1 fruit fly cellular context compared by ENCODE assay signal in the genomic region with DNA sequence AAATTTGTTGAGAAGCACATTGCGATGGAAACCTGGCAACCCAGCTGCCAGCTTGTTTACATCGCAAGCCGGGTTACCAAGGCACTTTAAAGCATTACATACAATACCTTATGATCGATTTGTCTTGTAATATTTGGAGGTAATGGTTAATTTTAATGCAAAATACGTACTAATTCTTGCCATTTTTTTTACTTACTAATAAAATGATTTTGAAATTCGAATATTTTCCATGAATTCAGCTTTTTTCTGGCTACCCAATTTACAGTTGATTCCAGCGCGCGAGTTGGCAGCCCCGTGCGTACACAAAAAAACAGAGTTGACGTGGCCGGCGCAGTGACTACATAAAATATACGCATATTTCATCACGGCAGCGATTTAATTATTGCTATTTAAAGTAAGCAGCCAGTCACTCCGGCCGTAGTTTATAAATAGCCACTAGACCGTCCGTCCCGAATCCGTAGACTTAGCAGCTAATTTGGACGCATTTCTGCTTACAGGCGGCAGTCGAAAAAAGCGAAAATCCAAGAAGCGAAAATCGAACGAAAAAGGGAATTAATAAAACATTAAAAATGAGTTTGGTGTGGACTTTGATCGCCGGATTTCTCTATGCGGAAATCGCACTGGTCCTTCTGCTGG.
TF ChIP-seq lines count a peak whose summit lies in the region.

A gene (minus strand): TSS at position 270 of the 636 bp plus-strand sequence.
A gene (plus strand): TSS at position 310 of the 636 bp plus-strand sequence.

TF ChIP-seq in whole organism, embryonic, 481 proteins besides CTCF, POLR2A, EP300 and RAD21 (continued from another document and continues in another):
- peak; percentile 97 for TF ChIP-seq CG4617 (GFP tag; optimal IDR thresholded peaks at IDR 0.05; lab: Kevin White, UChicago; ENCODE audit: borderline replicate concordance)
- no peak for TF ChIP-seq sc (optimal IDR thresholded peaks at IDR 0.05; lab: Kevin White, UChicago)
- peak; percentile 69 for TF ChIP-seq sc (GFP tag; optimal IDR thresholded peaks at IDR 0.05; lab: Kevin White, UChicago)
- TF ChIP-seq BEAF-32 (GFP tag; optimal IDR thresholded peaks at IDR 0.05; lab: Kevin White, UChicago): peak; percentile 59
- peak; percentile 62 for TF ChIP-seq CG12071 (GFP tag; optimal IDR thresholded peaks at IDR 0.05; lab: Kevin White, UChicago)
- no peak for TF ChIP-seq CG4360 (GFP tag; IDR thresholded peaks at IDR 0.05; lab: Robert Waterston, UW)
- TF ChIP-seq chinmo (GFP tag; IDR thresholded peaks at IDR 0.05; lab: Robert Waterston, UW; ENCODE audit: partially characterized antibody): no peak
- TF ChIP-seq dimm (GFP tag; IDR thresholded peaks at IDR 0.05; lab: Robert Waterston, UW): peak; percentile 61; the same call in 1 of the 2 replicates
- TF ChIP-seq Dip3 (GFP tag; optimal IDR thresholded peaks at IDR 0.05; lab: Kevin White, UChicago): peak; percentile 92
- peak; percentile 89 for TF ChIP-seq da (GFP tag; optimal IDR thresholded peaks at IDR 0.05; lab: Kevin White, UChicago)
- no peak for TF ChIP-seq CG7745 (tag; optimal IDR thresholded peaks at IDR 0.05; lab: Kevin White, UChicago)
- TF ChIP-seq CG13775 (GFP tag; optimal IDR thresholded peaks at IDR 0.05; lab: Kevin White, UChicago): peak; percentile 89
- peak; percentile 83 for TF ChIP-seq al (GFP tag; IDR thresholded peaks at IDR 0.05; lab: Robert Waterston, UW)
- TF ChIP-seq Sin3A (optimal IDR thresholded peaks at IDR 0.05; lab: Kevin White, UChicago): peak; percentile 97
- peak; percentile 33 for TF ChIP-seq CG10431 (GFP tag; optimal IDR thresholded peaks at IDR 0.05; lab: Kevin White, UChicago)
- TF ChIP-seq lilli (GFP tag; optimal IDR thresholded peaks at IDR 0.05; lab: Kevin White, UChicago): peak; percentile 97
- TF ChIP-seq CG7963 (GFP tag; IDR thresholded peaks at IDR 0.05; lab: Robert Waterston, UW; ENCODE audit: partially characterized antibody): no peak
- TF ChIP-seq slou (GFP tag; optimal IDR thresholded peaks at IDR 0.05; lab: Kevin White, UChicago): peak; percentile 86
- peak; percentile 82 for TF ChIP-seq CG17385 (GFP tag; optimal IDR thresholded peaks at IDR 0.05; lab: Kevin White, UChicago)
- TF ChIP-seq sens (GFP tag; lab: Kevin White, UChicago): peak; percentile 99
- TF ChIP-seq bigmax (GFP tag; optimal IDR thresholded peaks at IDR 0.05; lab: Kevin White, UChicago): peak; percentile 34
- TF ChIP-seq CG6854 (GFP tag; optimal IDR thresholded peaks at IDR 0.05; lab: Kevin White, UChicago): peak; percentile 70
- peak; percentile 85 for TF ChIP-seq CG1792 (GFP tag; optimal IDR thresholded peaks at IDR 0.05; lab: Kevin White, UChicago)
- TF ChIP-seq jing (GFP tag; optimal IDR thresholded peaks at IDR 0.05; lab: Kevin White, UChicago): no peak
- TF ChIP-seq amos (GFP tag; IDR thresholded peaks at IDR 0.05; lab: Robert Waterston, UW; ENCODE audit: partially characterized antibody): 0 out of 2 replicates have a peak, but pooled peaks have one; percentile 18
- TF ChIP-seq jigr1 (GFP tag; IDR thresholded peaks at IDR 0.05; lab: Robert Waterston, UW): peak; percentile 18; the same call in 1 of the 3 replicates
- TF ChIP-seq Med (GFP tag; lab: Kevin White, UChicago): peak; percentile 97
- TF ChIP-seq row (GFP tag; IDR thresholded peaks at IDR 0.05; lab: Robert Waterston, UW): peak; percentile 97
- peak; percentile 86 for TF ChIP-seq sisA (GFP tag; IDR thresholded peaks at IDR 0.05; lab: Robert Waterston, UW)
- peak; percentile 75 for TF ChIP-seq Mes4 (GFP tag; optimal IDR thresholded peaks at IDR 0.05; lab: Kevin White, UChicago)
- TF ChIP-seq fru (optimal IDR thresholded peaks at IDR 0.05; lab: Kevin White, UChicago): peak; percentile 16
- no peak for TF ChIP-seq Trl (optimal IDR thresholded peaks at IDR 0.05; lab: Kevin White, UChicago)
- peak; percentile 94 for TF ChIP-seq Trl (GFP tag; optimal IDR thresholded peaks at IDR 0.05; lab: Kevin White, UChicago)
- TF ChIP-seq cad (GFP tag; optimal IDR thresholded peaks at IDR 0.05; lab: Kevin White, UChicago): no peak
- peak; percentile 76 for TF ChIP-seq ham (GFP tag; IDR thresholded peaks at IDR 0.05; lab: Robert Waterston, UW)
- peak; percentile 91 for TF ChIP-seq CG8290 (GFP tag; optimal IDR thresholded peaks at IDR 0.05; lab: Kevin White, UChicago)
- TF ChIP-seq CG8290 (tag; optimal IDR thresholded peaks at IDR 0.05; lab: Kevin White, UChicago): peak; percentile 67 to 84
- peak; percentile 79 for TF ChIP-seq CG32767 (GFP tag; IDR thresholded peaks at IDR 0.05; lab: Robert Waterston, UW)
- 0 out of 2 replicates have a peak, but pooled peaks have one; percentile 52 for TF ChIP-seq dati (GFP tag; IDR thresholded peaks at IDR 0.05; lab: Robert Waterston, UW)
- peak; percentile 82 for TF ChIP-seq stc (GFP tag; IDR thresholded peaks at IDR 0.05; lab: Robert Waterston, UW)
- TF ChIP-seq bsh (GFP tag; optimal IDR thresholded peaks at IDR 0.05; lab: Kevin White, UChicago): peak; percentile 31 to 90
- TF ChIP-seq grn (GFP tag; optimal IDR thresholded peaks at IDR 0.05; lab: Kevin White, UChicago): no peak
- peak; percentile 79 for TF ChIP-seq CG5953 (GFP tag; IDR thresholded peaks at IDR 0.05; lab: Robert Waterston, UW)
- TF ChIP-seq NFAT (GFP tag; IDR thresholded peaks at IDR 0.05; lab: Robert Waterston, UW): peak; percentile 82
- TF ChIP-seq phol (tag; optimal IDR thresholded peaks at IDR 0.05; lab: Kevin White, UChicago): peak; percentile 93
- peak; percentile 86 for TF ChIP-seq Aef1 (GFP tag; IDR thresholded peaks at IDR 0.05; lab: Robert Waterston, UW)
- TF ChIP-seq CG3995 (GFP tag; optimal IDR thresholded peaks at IDR 0.05; lab: Kevin White, UChicago): peak; percentile 87
- TF ChIP-seq scrt (GFP tag; optimal IDR thresholded peaks at IDR 0.05; lab: Kevin White, UChicago): no peak
- peak; percentile 94 for TF ChIP-seq lab (GFP tag; optimal IDR thresholded peaks at IDR 0.05; lab: Kevin White, UChicago)
- peak; percentile 54 for TF ChIP-seq CG8765 (GFP tag; IDR thresholded peaks at IDR 0.05; lab: Robert Waterston, UW)
- TF ChIP-seq fd64A (GFP tag; optimal IDR thresholded peaks at IDR 0.05; lab: Kevin White, UChicago): peak; percentile 45
- TF ChIP-seq emc (GFP tag; optimal IDR thresholded peaks at IDR 0.05; lab: Kevin White, UChicago): peak; percentile 85
- peak; percentile 87 for TF ChIP-seq ken (GFP tag; IDR thresholded peaks at IDR 0.05; lab: Robert Waterston, UW)
- peak; percentile 63 for TF ChIP-seq CG3065 (GFP tag; optimal IDR thresholded peaks at IDR 0.05; lab: Kevin White, UChicago)
- no peak for TF ChIP-seq Dfd (GFP tag; optimal IDR thresholded peaks at IDR 0.05; lab: Kevin White, UChicago)
- peak; percentile 84 for TF ChIP-seq fd96Cb (tag; optimal IDR thresholded peaks at IDR 0.05; lab: Kevin White, UChicago)
- peak; percentile 89 for TF ChIP-seq CG15269 (tag; optimal IDR thresholded peaks at IDR 0.05; lab: Kevin White, UChicago)
- TF ChIP-seq CG17912 (GFP tag; optimal IDR thresholded peaks at IDR 0.05; lab: Kevin White, UChicago): peak; percentile 85
- TF ChIP-seq HLH54F (GFP tag; optimal IDR thresholded peaks at IDR 0.05; lab: Kevin White, UChicago): peak; percentile 95
- peak; percentile 40 for TF ChIP-seq CG15479 (GFP tag; optimal IDR thresholded peaks at IDR 0.05; lab: Kevin White, UChicago)
- peak; percentile 94 for TF ChIP-seq Abd-B (GFP tag; optimal IDR thresholded peaks at IDR 0.05; lab: Kevin White, UChicago)
- peak; percentile 83 for TF ChIP-seq CG7556 (GFP tag; optimal IDR thresholded peaks at IDR 0.05; lab: Kevin White, UChicago)
- TF ChIP-seq CG3163 (GFP tag; optimal IDR thresholded peaks at IDR 0.05; lab: Kevin White, UChicago): peak; percentile 84
- peak; percentile 91 for TF ChIP-seq CG34376 (GFP tag; optimal IDR thresholded peaks at IDR 0.05; lab: Kevin White, UChicago)
- peak; percentile 82 for TF ChIP-seq danr (GFP tag; IDR thresholded peaks at IDR 0.05; lab: Robert Waterston, UW)
- TF ChIP-seq Gsc (GFP tag; IDR thresholded peaks at IDR 0.05; lab: Robert Waterston, UW): no peak; the same call in 1 of the 2 replicates
- TF ChIP-seq corto (GFP tag; optimal IDR thresholded peaks at IDR 0.05; lab: Kevin White, UChicago): peak; percentile 62
- peak; percentile 94 for TF ChIP-seq nmo (GFP tag; optimal IDR thresholded peaks at IDR 0.05; lab: Kevin White, UChicago)
- peak; percentile 83 for TF ChIP-seq CG13624 (GFP tag; optimal IDR thresholded peaks at IDR 0.05; lab: Kevin White, UChicago)
- peak; percentile 80 for TF ChIP-seq D19A (tag; optimal IDR thresholded peaks at IDR 0.05; lab: Kevin White, UChicago)
- TF ChIP-seq MBD-R2 (GFP tag; IDR thresholded peaks at IDR 0.05; lab: Robert Waterston, UW): peak; percentile 94
- peak; percentile 82 for TF ChIP-seq CG11247 (GFP tag; IDR thresholded peaks at IDR 0.05; lab: Robert Waterston, UW)
- peak; percentile 84 for TF ChIP-seq CG33557 (GFP tag; optimal IDR thresholded peaks at IDR 0.05; lab: Kevin White, UChicago)
- peak; percentile 94 for TF ChIP-seq kay (GFP tag; optimal IDR thresholded peaks at IDR 0.05; lab: Kevin White, UChicago)
- peak; percentile 92 for TF ChIP-seq sug (tag; optimal IDR thresholded peaks at IDR 0.05; lab: Kevin White, UChicago)
- TF ChIP-seq toy (GFP tag; IDR thresholded peaks at IDR 0.05; lab: Robert Waterston, UW): 0 out of 2 replicates have a peak, but pooled peaks have one; percentile 52
- peak; percentile 93 for TF ChIP-seq stwl (tag; optimal IDR thresholded peaks at IDR 0.05; lab: Kevin White, UChicago)
- peak; percentile 92 for TF ChIP-seq maf-S (GFP tag; optimal IDR thresholded peaks at IDR 0.05; lab: Kevin White, UChicago)
- TF ChIP-seq CG11723 (GFP tag; optimal IDR thresholded peaks at IDR 0.05; lab: Kevin White, UChicago): no peak
- peak; percentile 40 for TF ChIP-seq gfzf (GFP tag; optimal IDR thresholded peaks at IDR 0.05; lab: Kevin White, UChicago)
- peak; percentile 85 for TF ChIP-seq CG4404 (GFP tag; IDR thresholded peaks at IDR 0.05; lab: Robert Waterston, UW)
- peak; percentile 91 for TF ChIP-seq CG1603 (tag; optimal IDR thresholded peaks at IDR 0.05; lab: Kevin White, UChicago)
- TF ChIP-seq pho (GFP tag; optimal IDR thresholded peaks at IDR 0.05; lab: Kevin White, UChicago): peak; percentile 95
- peak; percentile 94 for TF ChIP-seq Rfx (GFP tag; IDR thresholded peaks at IDR 0.05; lab: Robert Waterston, UW)
- TF ChIP-seq Tbp (GFP tag; optimal IDR thresholded peaks at IDR 0.05; lab: Kevin White, UChicago): no peak
- peak; percentile 78 for TF ChIP-seq CG2202 (tag; optimal IDR thresholded peaks at IDR 0.05; lab: Kevin White, UChicago)
- peak; percentile 91 for TF ChIP-seq Fer1 (GFP tag; optimal IDR thresholded peaks at IDR 0.05; lab: Kevin White, UChicago)
- peak; percentile 91 for TF ChIP-seq ems (GFP tag; optimal IDR thresholded peaks at IDR 0.05; lab: Kevin White, UChicago)
- peak; percentile 84 for TF ChIP-seq CG6272 (GFP tag; IDR thresholded peaks at IDR 0.05; lab: Robert Waterston, UW)
- peak; percentile 75 for TF ChIP-seq CG12236 (GFP tag; optimal IDR thresholded peaks at IDR 0.05; lab: Kevin White, UChicago)
- peak; percentile 95 for TF ChIP-seq CG9932 (GFP tag; IDR thresholded peaks at IDR 0.05; lab: Robert Waterston, UW)
- TF ChIP-seq H15 (GFP tag; IDR thresholded peaks at IDR 0.05; lab: Robert Waterston, UW): peak; percentile 81
- TF ChIP-seq Deaf1 (tag; optimal IDR thresholded peaks at IDR 0.05; lab: Kevin White, UChicago): no peak
- TF ChIP-seq dm (GFP tag; optimal IDR thresholded peaks at IDR 0.05; lab: Kevin White, UChicago): peak; percentile 94
- TF ChIP-seq slp2 (GFP tag; optimal IDR thresholded peaks at IDR 0.05; lab: Kevin White, UChicago): peak; percentile 93
- TF ChIP-seq CG18011 (GFP tag; optimal IDR thresholded peaks at IDR 0.05; lab: Kevin White, UChicago): peak; percentile 87
- TF ChIP-seq CG8478 (optimal IDR thresholded peaks at IDR 0.05; lab: Kevin White, UChicago): no peak
- TF ChIP-seq CG18619 (GFP tag; optimal IDR thresholded peaks at IDR 0.05; lab: Kevin White, UChicago): peak; percentile 84
- peak; percentile 91 to 93 for TF ChIP-seq Hr51 (GFP tag; optimal IDR thresholded peaks at IDR 0.05; lab: Kevin White, UChicago)
- peak in 1 of 2 experiments; percentile 59 for TF ChIP-seq insv (GFP tag; optimal IDR thresholded peaks at IDR 0.05; lab: Kevin White, UChicago)
- peak; percentile 80 for TF ChIP-seq Hmx (GFP tag; optimal IDR thresholded peaks at IDR 0.05; lab: Kevin White, UChicago)
- peak; percentile 87 for TF ChIP-seq CG2116 (GFP tag; optimal IDR thresholded peaks at IDR 0.05; lab: Kevin White, UChicago)
- peak; percentile 93 for TF ChIP-seq CoRest (tag; optimal IDR thresholded peaks at IDR 0.05; lab: Kevin White, UChicago)
- TF ChIP-seq gsb-n (tag; optimal IDR thresholded peaks at IDR 0.05; lab: Kevin White, UChicago): peak; percentile 76
- no peak for TF ChIP-seq CkIIα-i1 (GFP tag; IDR thresholded peaks at IDR 0.05; lab: Robert Waterston, UW)
- peak; percentile 81 for TF ChIP-seq NC2β (GFP tag; optimal IDR thresholded peaks at IDR 0.05; lab: Kevin White, UChicago)
- 0 out of 3 replicates have a peak, but pooled peaks have one; percentile 22 for TF ChIP-seq CG2199 (GFP tag; IDR thresholded peaks at IDR 0.05; lab: Robert Waterston, UW)
- peak; percentile 91 for TF ChIP-seq CG31441 (GFP tag; IDR thresholded peaks at IDR 0.05; lab: Robert Waterston, UW)
- peak; percentile 47 for TF ChIP-seq CG6254 (GFP tag; optimal IDR thresholded peaks at IDR 0.05; lab: Kevin White, UChicago)
- TF ChIP-seq crp (GFP tag; optimal IDR thresholded peaks at IDR 0.05; lab: Kevin White, UChicago): peak in 1 of 2 experiments; percentile 70
- TF ChIP-seq sqz (GFP tag; optimal IDR thresholded peaks at IDR 0.05; lab: Kevin White, UChicago): peak; percentile 88
- TF ChIP-seq Adf1 (GFP tag; IDR thresholded peaks at IDR 0.05; lab: Robert Waterston, UW): peak; percentile 72
- TF ChIP-seq CG6683 (GFP tag; optimal IDR thresholded peaks at IDR 0.05; lab: Kevin White, UChicago): peak; percentile 73
- TF ChIP-seq gro (GFP tag; optimal IDR thresholded peaks at IDR 0.05; lab: Kevin White, UChicago): peak; percentile 95
- peak; percentile 89 for TF ChIP-seq CG15696 (tag; optimal IDR thresholded peaks at IDR 0.05; lab: Kevin White, UChicago)
- peak; percentile 94 for TF ChIP-seq Chrac-16 (GFP tag; optimal IDR thresholded peaks at IDR 0.05; lab: Kevin White, UChicago)
- TF ChIP-seq bbx (GFP tag; IDR thresholded peaks at IDR 0.05; lab: Robert Waterston, UW; ENCODE audit: partially characterized antibody): 0 out of 2 replicates have a peak, but pooled peaks have one; percentile 9
- peak; percentile 71 for TF ChIP-seq CG4730 (GFP tag; IDR thresholded peaks at IDR 0.05; lab: Robert Waterston, UW)
- TF ChIP-seq CG14441 (GFP tag; IDR thresholded peaks at IDR 0.05; lab: Robert Waterston, UW): peak; percentile 92
- peak; percentile 86 for TF ChIP-seq Sry-β (GFP tag; optimal IDR thresholded peaks at IDR 0.05; lab: Kevin White, UChicago)
- TF ChIP-seq CG11398 (GFP tag; optimal IDR thresholded peaks at IDR 0.05; lab: Kevin White, UChicago): peak; percentile 76
- peak; percentile 91 for TF ChIP-seq vfl (GFP tag; optimal IDR thresholded peaks at IDR 0.05; lab: Kevin White, UChicago)
